Fruit fly (Drosophila melanogaster): Measurements from ENCODE around the gene elm.

Gene elm

dm6 chr3R:5682921-5683748, 28.5 kb upstream of the elm start:
- peak; percentile 59 for TF ChIP-seq acj6 (GFP tag; optimal IDR thresholded peaks at IDR 0.05)
- peak; percentile 53 for TF ChIP-seq CG10631 (GFP tag; optimal IDR thresholded peaks at IDR 0.05)
- TF ChIP-seq salr (GFP tag; optimal IDR thresholded peaks at IDR 0.05) = peak in 1 of 2 experiments; percentile 74
- peak; percentile 34 for TF ChIP-seq lz (GFP tag; optimal IDR thresholded peaks at IDR 0.05)
- TF ChIP-seq dac (GFP tag; optimal IDR thresholded peaks at IDR 0.05) = peak; percentile 78
- peak; percentile 93 for TF ChIP-seq CG15336 (GFP tag; IDR thresholded peaks at IDR 0.05)
- TF ChIP-seq CG11762 (GFP tag; optimal IDR thresholded peaks at IDR 0.05; ENCODE audit: insufficient read depth) = peak; percentile 41
- no peak for TF ChIP-seq CG6854 (GFP tag; optimal IDR thresholded peaks at IDR 0.05)
- TF ChIP-seq Lpt (GFP tag; optimal IDR thresholded peaks at IDR 0.05) = peak; percentile 89
- peak; percentile 91 for TF ChIP-seq CG8119 (GFP tag; IDR thresholded peaks at IDR 0.05)
- TF ChIP-seq fd59A (GFP tag; optimal IDR thresholded peaks at IDR 0.05) = no peak
- TF ChIP-seq CG9139 (GFP tag; optimal IDR thresholded peaks at IDR 0.05) = no peak
- TF ChIP-seq spab (GFP tag; optimal IDR thresholded peaks at IDR 0.05) = no peak
- TF ChIP-seq Eip78C (GFP tag) = peak; percentile 92
- peak; percentile 67 for TF ChIP-seq net (GFP tag; optimal IDR thresholded peaks at IDR 0.05)
- peak; percentile 38 for TF ChIP-seq CG7368 (GFP tag; optimal IDR thresholded peaks at IDR 0.05)
- TF ChIP-seq fkh (GFP tag; optimal IDR thresholded peaks at IDR 0.05) = no peak
- TF ChIP-seq Hr38 (GFP tag; optimal IDR thresholded peaks at IDR 0.05) = no peak
- peak; percentile 55 for TF ChIP-seq Gug (GFP tag; IDR thresholded peaks at IDR 0.05)
- peak; percentile 44; the same call in 1 of the 2 replicates for TF ChIP-seq CG11294 (GFP tag; IDR thresholded peaks at IDR 0.05)
- TF ChIP-seq ss (GFP tag; optimal IDR thresholded peaks at IDR 0.05) = peak in 1 of 2 experiments; percentile 84
- TF ChIP-seq CG6276 (GFP tag; optimal IDR thresholded peaks at IDR 0.05) = peak; percentile 91
- TF ChIP-seq esn (GFP tag; optimal IDR thresholded peaks at IDR 0.05) = peak; percentile 40
- TF ChIP-seq CG6163 (GFP tag; IDR thresholded peaks at IDR 0.05) = peak; percentile 75
- peak; percentile 53 for TF ChIP-seq Eip75B (GFP tag; optimal IDR thresholded peaks at IDR 0.05)
- peak; percentile 86 for TF ChIP-seq CG4318 (GFP tag; optimal IDR thresholded peaks at IDR 0.05)
- peak; percentile 7 for TF ChIP-seq CG31627 (GFP tag; optimal IDR thresholded peaks at IDR 0.05)
- peak; percentile 64 for TF ChIP-seq pdm3 (GFP tag; optimal IDR thresholded peaks at IDR 0.05)
- TF ChIP-seq CG3919 (GFP tag; optimal IDR thresholded peaks at IDR 0.05) = peak; percentile 75
- TF ChIP-seq Ets21C (GFP tag; optimal IDR thresholded peaks at IDR 0.05) = no peak
- TF ChIP-seq Sox14 (GFP tag; optimal IDR thresholded peaks at IDR 0.05) = peak; percentile 67
- TF ChIP-seq achi (GFP tag; optimal IDR thresholded peaks at IDR 0.05) = peak; percentile 70
- TF ChIP-seq Hr4 (GFP tag; optimal IDR thresholded peaks at IDR 0.05) = peak; percentile 94
- TF ChIP-seq CG8319 (GFP tag; optimal IDR thresholded peaks at IDR 0.05) = no peak
- peak; percentile 70 for TF ChIP-seq OdsH (GFP tag; optimal IDR thresholded peaks at IDR 0.05)
- peak; percentile 93 for TF ChIP-seq CG32006 (GFP tag; optimal IDR thresholded peaks at IDR 0.05)
- peak; percentile 61 for TF ChIP-seq CG16779 (tag; optimal IDR thresholded peaks at IDR 0.05)
- TF ChIP-seq eg (GFP tag; IDR thresholded peaks at IDR 0.05) = peak; percentile 89

- TF ChIP-seq Smox (GFP tag; optimal IDR thresholded peaks at IDR 0.05) (no peak), eg (GFP tag; IDR thresholded peaks at IDR 0.05) (no peak), CG10631 (GFP tag; optimal IDR thresholded peaks at IDR 0.05) (no peak), Sox14 (GFP tag; optimal IDR thresholded peaks at IDR 0.05) (no peak), CG3919 (GFP tag; optimal IDR thresholded peaks at IDR 0.05) (no peak), vri (GFP tag; optimal IDR thresholded peaks at IDR 0.05) (no peak), Hr38 (GFP tag; optimal IDR thresholded peaks at IDR 0.05) (no peak), Hr4 (GFP tag; optimal IDR thresholded peaks at IDR 0.05) (peak; percentile 47), CG15336 (GFP tag; IDR thresholded peaks at IDR 0.05) (peak; percentile 72), CG16779 (tag; optimal IDR thresholded peaks at IDR 0.05) (no peak), fd85E (GFP tag; optimal IDR thresholded peaks at IDR 0.05) (no peak), CG4318 (GFP tag; optimal IDR thresholded peaks at IDR 0.05) (no peak), salr (GFP tag; optimal IDR thresholded peaks at IDR 0.05) (no peak), pdm3 (GFP tag; optimal IDR thresholded peaks at IDR 0.05) (no peak), CG1621 (tag; optimal IDR thresholded peaks at IDR 0.05) (no peak), fkh (GFP tag; optimal IDR thresholded peaks at IDR 0.05) (no peak), topi (GFP tag; optimal IDR thresholded peaks at IDR 0.05) (no peak), CG8119 (GFP tag; IDR thresholded peaks at IDR 0.05) (peak; percentile 30; the same call in 1 of the 3 replicates), Eip78C (GFP tag) (peak; percentile 52), Eip93F (GFP tag; optimal IDR thresholded peaks at IDR 0.05) (no peak), dsx (GFP tag; optimal IDR thresholded peaks at IDR 0.05; ENCODE audit: poor library complexity, severe bottlenecking) (no peak), CG11294 (GFP tag; IDR thresholded peaks at IDR 0.05) (no peak), CG32006 (GFP tag; optimal IDR thresholded peaks at IDR 0.05) (peak; percentile 57), Blimp-1 (GFP tag; optimal IDR thresholded peaks at IDR 0.05) (no peak), Sox102F (GFP tag; optimal IDR thresholded peaks at IDR 0.05) (no peak), Ets96B (tag; optimal IDR thresholded peaks at IDR 0.05) (no peak)
Observed at dm6 chr3R:5682238-5682637, 27.6 kb upstream of the elm start.
